Fruit fly (Drosophila melanogaster) S2 (cell line): ENCODE results near the gene CG8369.

ENCODE experiments used
- CG8478 ChIP-seq: fragments of >200 bp; optimal IDR thresholded peaks from 2 replicates; lab custom pipeline; 2018
- CTCF ChIP-seq, 2 experiments: fragments of >200 bp; optimal IDR thresholded peaks; 2 replicates each; lab custom pipeline; 2018

dm6 chr3R:8823761-8824499 lies 2.1 kb downstream of the CG8369 start, which contains the start of the genes IscU and CG8379:
- TF ChIP-seq CG8478 (lab: Kevin White, UChicago) (no peak), CTCF (optimal IDR thresholded peaks at IDR 0.05; lab: Kevin White, UChicago) (no peak)
